Fruit fly (Drosophila melanogaster) whole organism, embryonic: Measurements from ENCODE around the gene pbl.
A peak's percentile ranks its signal among the peaks of the same experiment; 100 is the strongest.

Experiments
- B-H2 ChIP-seq: fragments of 200-800 bp; sonication (Bioruptor generic); optimal IDR thresholded peaks from 2 replicates; lab custom pipeline; 2018; ENCODE audit warnings: missing biosample characterization, mild to moderate bottlenecking, missing genetic modification characterization
- CG1024 ChIP-seq: fragments of 200-800 bp; sonication (Bioruptor generic); IDR thresholded peaks from 2 replicates; pipeline ENCODE4 v1.3.6; 2022; ENCODE audit warnings: missing biosample characterization, missing genetic modification characterization
- CG10267 ChIP-seq: fragments of 200-800 bp; sonication (Bioruptor generic); optimal IDR thresholded peaks from 2 replicates; lab custom pipeline; 2018; ENCODE audit warnings: missing biosample characterization, mild to moderate bottlenecking, missing genetic modification characterization, moderate library complexity
- CG11456 ChIP-seq: fragments of 200-800 bp; sonication (Bioruptor generic); IDR thresholded peaks from 3 replicates; pipeline ENCODE4 v1.3.6; 2022; ENCODE audit warnings: missing biosample characterization, missing genetic modification characterization
- CG13624 ChIP-seq: fragments of 200-800 bp; sonication (Bioruptor generic); optimal IDR thresholded peaks from 2 replicates; lab custom pipeline; 2016; ENCODE audit warnings: missing biosample characterization, missing genetic modification characterization
- CG14050 ChIP-seq: fragments of 200-800 bp; sonication (Bioruptor generic); IDR thresholded peaks from 3 replicates; pipeline ENCODE4 v1.3.6; 2022; ENCODE audit warnings: missing biosample characterization, missing genetic modification characterization
- CG15011 ChIP-seq: fragments of 200-800 bp; sonication (Bioruptor generic); optimal IDR thresholded peaks from 3 replicates; lab custom pipeline; 2018; ENCODE audit warnings: missing biosample characterization, mild to moderate bottlenecking, missing genetic modification characterization
- CG18619 ChIP-seq: fragments of 200-800 bp; sonication (Bioruptor generic); optimal IDR thresholded peaks from 3 replicates; lab custom pipeline; 2017; ENCODE audit warnings: missing biosample characterization, mild to moderate bottlenecking, missing genetic modification characterization
- CG2889 ChIP-seq: fragments of 200-800 bp; sonication (Bioruptor generic); IDR thresholded peaks from 3 replicates; pipeline ENCODE4 v1.3.6; 2022; ENCODE audit warnings: missing biosample characterization, missing genetic modification characterization
- CG3163 ChIP-seq: fragments of 200-800 bp; sonication (Bioruptor generic); optimal IDR thresholded peaks from 3 replicates; lab custom pipeline; 2016; ENCODE audit warnings: missing biosample characterization, missing genetic modification characterization
- CG34224 ChIP-seq: fragments of 200-800 bp; sonication (Bioruptor generic); IDR thresholded peaks from 3 replicates; pipeline ENCODE4 v1.3.6; 2022; ENCODE audit warnings: missing biosample characterization, missing genetic modification characterization; ENCODE audit not compliant: partially characterized antibody
- CG4707 ChIP-seq: fragments of 200-800 bp; sonication (Bioruptor generic); optimal IDR thresholded peaks from 2 replicates; lab custom pipeline; 2018; ENCODE audit warnings: missing biosample characterization, mild to moderate bottlenecking, missing genetic modification characterization, moderate library complexity
- CG5180 ChIP-seq: fragments of 200-800 bp; sonication (Bioruptor generic); optimal IDR thresholded peaks from 3 replicates; lab custom pipeline; 2017; ENCODE audit warnings: missing biosample characterization, missing genetic modification characterization, mild to moderate bottlenecking, moderate library complexity, missing genetic modification reagents
- CG5245 ChIP-seq: fragments of 200-800 bp; sonication (Bioruptor generic); optimal IDR thresholded peaks from 3 replicates; lab custom pipeline; 2016; ENCODE audit warnings: missing biosample characterization, missing genetic modification characterization
- CG6765 ChIP-seq: fragments of 200-800 bp; sonication (Bioruptor generic); optimal IDR thresholded peaks from 3 replicates; lab custom pipeline; 2017; ENCODE audit warnings: missing biosample characterization, mild to moderate bottlenecking, missing genetic modification characterization
- CG7556 ChIP-seq: fragments of 200-800 bp; sonication (Bioruptor generic); optimal IDR thresholded peaks from 2 replicates; lab custom pipeline; 2017; ENCODE audit warnings: missing biosample characterization, mild to moderate bottlenecking, missing genetic modification characterization
- CG7786 ChIP-seq: fragments of 200-800 bp; sonication (Bioruptor generic); optimal IDR thresholded peaks from 2 replicates; lab custom pipeline; 2016; ENCODE audit warnings: missing biosample characterization, missing genetic modification characterization
- CG7963 ChIP-seq: fragments of 200-800 bp; sonication (Bioruptor generic); IDR thresholded peaks from 3 replicates; pipeline ENCODE4 v1.3.6; 2022; ENCODE audit warnings: missing biosample characterization, missing genetic modification characterization; ENCODE audit not compliant: partially characterized antibody
- CG7987 ChIP-seq: fragments of 200-800 bp; sonication (Bioruptor generic); optimal IDR thresholded peaks from 2 replicates; lab custom pipeline; 2018; ENCODE audit warnings: missing biosample characterization, mild to moderate bottlenecking, missing genetic modification characterization, moderate library complexity
- CG8281 ChIP-seq: fragments of 200-800 bp; sonication (Bioruptor generic); optimal IDR thresholded peaks from 2 replicates; lab custom pipeline; 2018; ENCODE audit warnings: missing biosample characterization, mild to moderate bottlenecking, missing genetic modification characterization, moderate library complexity
- CG8359 ChIP-seq: fragments of 200-800 bp; sonication (Bioruptor generic); optimal IDR thresholded peaks from 2 replicates; lab custom pipeline; 2017; ENCODE audit warnings: missing biosample characterization, mild to moderate bottlenecking, missing genetic modification characterization, borderline replicate concordance
- CG8924 ChIP-seq: fragments of 200-800 bp; optimal IDR thresholded peaks from 3 replicates; lab custom pipeline; 2019; ENCODE audit warnings: missing biosample characterization, mild to moderate bottlenecking, missing genetic modification characterization, moderate library complexity
- Camta ChIP-seq: fragments of 200-800 bp; sonication (Bioruptor generic); optimal IDR thresholded peaks from 2 replicates; lab custom pipeline; 2016; ENCODE audit warnings: missing biosample characterization, missing genetic modification characterization
- MBD-R2 ChIP-seq: fragments of 200-800 bp; sonication (Bioruptor generic); IDR thresholded peaks from 2 replicates; pipeline ENCODE4 v1.3.6; 2022; ENCODE audit warnings: missing biosample characterization, missing genetic modification characterization
- NK7.1 ChIP-seq: fragments of 200-800 bp; sonication (Bioruptor generic); optimal IDR thresholded peaks from 3 replicates; lab custom pipeline; 2016; ENCODE audit warnings: missing biosample characterization, missing genetic modification characterization
- Oaz ChIP-seq: fragments of 200-800 bp; sonication (Bioruptor generic); IDR thresholded peaks from 2 replicates; pipeline ENCODE4 v1.3.6; 2022; ENCODE audit warnings: missing biosample characterization, missing genetic modification characterization
- Oli ChIP-seq: fragments of 200-800 bp; sonication (Bioruptor generic); optimal IDR thresholded peaks from 2 replicates; lab custom pipeline; 2018; ENCODE audit warnings: missing biosample characterization, mild to moderate bottlenecking, missing genetic modification characterization, moderate library complexity
- Xbp1 ChIP-seq: fragments of 200-800 bp; sonication (Bioruptor generic); optimal IDR thresholded peaks from 3 replicates; lab custom pipeline; 2016; ENCODE audit warnings: missing biosample characterization, mild to moderate bottlenecking, missing genetic modification characterization
- btn ChIP-seq: fragments of 200-800 bp; sonication (Bioruptor generic); optimal IDR thresholded peaks from 2 replicates; lab custom pipeline; 2016; ENCODE audit warnings: missing biosample characterization, missing genetic modification characterization
- corto ChIP-seq: fragments of 200-800 bp; sonication (Bioruptor generic); optimal IDR thresholded peaks from 2 replicates; lab custom pipeline; 2016; ENCODE audit warnings: missing biosample characterization, mild to moderate bottlenecking, missing genetic modification characterization, moderate library complexity
- croc ChIP-seq: fragments of 200-800 bp; sonication (Bioruptor generic); conservative IDR thresholded peaks from 3 replicates; pipeline ENCODE4 v1.3.6; 2022; ENCODE audit warnings: missing biosample characterization, missing genetic modification characterization
- dpn ChIP-seq, 2 experiments: fragments of 200-800 bp; sonication (Bioruptor generic); optimal IDR thresholded peaks; 3 replicates each; lab custom pipeline; 2016; ENCODE audit warnings: missing biosample characterization in 2 of 2, missing genetic modification characterization in 2 of 2
- eyg ChIP-seq: fragments of 200-800 bp; sonication (Bioruptor generic); optimal IDR thresholded peaks from 3 replicates; lab custom pipeline; 2016; ENCODE audit warnings: missing biosample characterization, missing genetic modification characterization
- fd96Cb ChIP-seq: fragments of 200-800 bp; sonication (Bioruptor generic); optimal IDR thresholded peaks from 2 replicates; lab custom pipeline; 2018; ENCODE audit warnings: missing biosample characterization, mild to moderate bottlenecking, missing genetic modification characterization, moderate library complexity
- hb ChIP-seq: fragments of 200-800 bp; sonication (Bioruptor generic); IDR thresholded peaks from 3 replicates; pipeline ENCODE4 v1.3.6; 2022; ENCODE audit warnings: missing biosample characterization, missing genetic modification characterization; ENCODE audit not compliant: partially characterized antibody
- jumu ChIP-seq: fragments of 200-800 bp; sonication (Bioruptor generic); optimal IDR thresholded peaks from 3 replicates; lab custom pipeline; 2016; ENCODE audit warnings: missing biosample characterization, missing genetic modification characterization
- lilli ChIP-seq: fragments of 200-800 bp; sonication (Bioruptor generic); optimal IDR thresholded peaks from 3 replicates; lab custom pipeline; 2016; ENCODE audit warnings: missing biosample characterization, missing genetic modification characterization
- maf-S ChIP-seq: fragments of 200-800 bp; sonication (Bioruptor generic); optimal IDR thresholded peaks from 2 replicates; lab custom pipeline; 2016; ENCODE audit warnings: missing biosample characterization, missing genetic modification characterization
- mam ChIP-seq: fragments of 200-800 bp; sonication (Bioruptor generic); optimal IDR thresholded peaks from 3 replicates; lab custom pipeline; 2016; ENCODE audit warnings: missing biosample characterization, missing genetic modification characterization
- nau ChIP-seq: fragments of 200-800 bp; sonication (Bioruptor generic); optimal IDR thresholded peaks from 3 replicates; lab custom pipeline; 2017; ENCODE audit warnings: missing biosample characterization, mild to moderate bottlenecking, missing genetic modification characterization, missing genetic modification reagents
- nom ChIP-seq: fragments of 200-800 bp; sonication (Bioruptor generic); optimal IDR thresholded peaks from 2 replicates; lab custom pipeline; 2017; ENCODE audit warnings: missing biosample characterization, missing genetic modification characterization, mild to moderate bottlenecking, moderate library complexity, missing genetic modification reagents
- odd ChIP-seq: fragments of 200-800 bp; sonication (Bioruptor generic); optimal IDR thresholded peaks from 2 replicates; lab custom pipeline; 2017; ENCODE audit warnings: missing biosample characterization, mild to moderate bottlenecking, missing genetic modification characterization
- otp ChIP-seq: fragments of 200-800 bp; sonication (Bioruptor generic); IDR thresholded peaks from 3 replicates; pipeline ENCODE4, ENCODE4 v1.3.6; 2022; ENCODE audit warnings: missing biosample characterization, missing genetic modification characterization
- peb ChIP-seq: fragments of 200-800 bp; sonication (Bioruptor generic); IDR thresholded peaks from 2 replicates; pipeline ENCODE4 v1.3.6; 2022; ENCODE audit warnings: missing biosample characterization, missing genetic modification characterization
- row ChIP-seq: fragments of 200-800 bp; sonication (Bioruptor generic); IDR thresholded peaks from 3 replicates; pipeline ENCODE4 v1.3.6; 2022; ENCODE audit warnings: missing biosample characterization, missing genetic modification characterization
- sens ChIP-seq: fragments of 200-800 bp; sonication (Bioruptor generic); peaks from one replicate; lab custom pipeline; 2016; ENCODE audit warnings: missing biosample characterization, missing genetic modification characterization
- stc ChIP-seq: fragments of 200-800 bp; sonication (Bioruptor generic); IDR thresholded peaks from 2 replicates; pipeline ENCODE4 v1.3.6; 2022; ENCODE audit warnings: missing biosample characterization, missing genetic modification characterization
- tgo ChIP-seq: fragments of 200-800 bp; sonication (Bioruptor generic); IDR thresholded peaks from 3 replicates; pipeline ENCODE4 v1.3.6; 2022; ENCODE audit warnings: missing biosample characterization, missing genetic modification characterization
- toy ChIP-seq: fragments of 200-800 bp; sonication (Bioruptor generic); IDR thresholded peaks from 2 replicates; pipeline ENCODE4 v1.3.6; 2022; ENCODE audit warnings: missing biosample characterization, missing genetic modification characterization
- tx ChIP-seq: fragments of 200-800 bp; sonication (Bioruptor generic); optimal IDR thresholded peaks from 2 replicates; lab custom pipeline; 2016; ENCODE audit warnings: missing biosample characterization, missing genetic modification characterization
- usp ChIP-seq: fragments of >200 bp; optimal IDR thresholded peaks from 2 replicates; lab custom pipeline; 2017; ENCODE audit warnings: missing biosample characterization, missing genetic modification characterization

Gene pbl

DNA sequence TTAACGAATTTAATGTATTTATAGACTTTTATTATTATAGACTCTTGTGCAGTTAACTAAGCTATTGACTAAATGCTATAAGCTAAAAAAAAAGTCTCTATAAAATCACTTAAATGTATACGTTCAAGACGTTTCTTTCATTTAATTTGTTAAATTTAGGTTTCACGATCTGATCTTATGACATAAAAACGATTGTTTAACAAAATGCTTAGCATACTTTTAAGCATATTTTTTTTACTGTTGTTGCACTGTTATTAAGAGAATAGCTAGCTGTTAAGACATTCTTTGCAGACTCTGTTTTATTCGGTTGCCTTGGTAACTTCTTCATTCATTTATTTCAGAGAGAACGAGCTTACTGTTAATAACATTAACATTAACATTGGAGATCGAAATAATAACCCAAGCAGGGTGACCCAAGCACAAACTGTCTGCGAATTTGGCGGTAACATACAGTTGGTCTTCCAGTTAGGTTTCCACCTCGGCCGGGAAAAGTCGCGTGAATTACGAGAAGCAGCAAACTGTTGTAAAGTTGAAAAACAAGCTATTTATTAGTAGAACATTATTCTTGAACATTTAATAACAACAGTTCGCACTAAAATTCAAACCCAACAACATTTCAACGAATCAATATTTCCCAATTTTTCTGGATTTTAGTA is 43.0 kb downstream of the pbl start, which contains the start of gene CG32365 (continued):
- no peak for TF ChIP-seq CG7963 (GFP tag; lab: Robert Waterston, UW)
- TF ChIP-seq CG7987: peak; percentile 4
- TF ChIP-seq CG1024 (GFP tag; lab: Robert Waterston, UW): no peak
- no peak for TF ChIP-seq CG11456 (GFP tag; lab: Robert Waterston, UW)
- no peak for TF ChIP-seq CG7786 (GFP tag; lab: Kevin White, UChicago)
- no peak for TF ChIP-seq CG18619 (GFP tag; lab: Kevin White, UChicago)
- no peak for TF ChIP-seq Xbp1
- no peak for TF ChIP-seq CG14050
- no peak for TF ChIP-seq CG5180
- no peak for TF ChIP-seq odd
- TF ChIP-seq usp (GFP tag; lab: Kevin White, UChicago): no peak
- no peak for TF ChIP-seq CG7556 (GFP tag; lab: Kevin White, UChicago)
- no peak for TF ChIP-seq peb (GFP tag; lab: Robert Waterston, UW)
- TF ChIP-seq CG34224 (GFP tag; lab: Robert Waterston, UW): 0 out of 3 replicates have a peak, but pooled peaks have one; percentile 45
- TF ChIP-seq Oaz (GFP tag; lab: Robert Waterston, UW): no peak
- TF ChIP-seq maf-S (GFP tag; lab: Kevin White, UChicago): no peak
- TF ChIP-seq corto (GFP tag; lab: Kevin White, UChicago): no peak
- peak; percentile 37 for TF ChIP-seq CG8359
- TF ChIP-seq CG15011 (GFP tag; lab: Kevin White, UChicago): no peak
- no peak for TF ChIP-seq CG5245 (GFP tag; lab: Kevin White, UChicago)
- TF ChIP-seq croc: no peak
- TF ChIP-seq row (GFP tag; lab: Robert Waterston, UW): peak; percentile 30; the same call in 1 of the 3 replicates
- TF ChIP-seq toy (GFP tag; lab: Robert Waterston, UW): no peak
- TF ChIP-seq CG8924 (tag; lab: Kevin White, UChicago): no peak
- TF ChIP-seq nau: peak; percentile 42
- TF ChIP-seq dpn (GFP tag; optimal IDR thresholded peaks at IDR 0.05; lab: Kevin White, UChicago): no peak
- TF ChIP-seq btn (GFP tag; lab: Kevin White, UChicago): no peak
- no peak for TF ChIP-seq lilli
- TF ChIP-seq Oli (tag; lab: Kevin White, UChicago): no peak
- no peak for TF ChIP-seq NK7.1 (GFP tag; lab: Kevin White, UChicago)
- no peak for TF ChIP-seq CG2889
- no peak for TF ChIP-seq jumu (GFP tag; lab: Kevin White, UChicago)
- peak; percentile 26 for TF ChIP-seq B-H2
- TF ChIP-seq CG4707: peak; percentile 1
- no peak; the same call in 2 of the 3 replicates for TF ChIP-seq otp (GFP tag; lab: Robert Waterston, UW)
- no peak for TF ChIP-seq CG13624 (GFP tag; lab: Kevin White, UChicago)
- no peak for TF ChIP-seq MBD-R2
- TF ChIP-seq Camta (GFP tag; lab: Kevin White, UChicago): no peak
- TF ChIP-seq hb: no peak
- TF ChIP-seq CG3163 (GFP tag; lab: Kevin White, UChicago): peak; percentile 1
- no peak for TF ChIP-seq CG8281
- no peak for TF ChIP-seq eyg (GFP tag; lab: Kevin White, UChicago)
- TF ChIP-seq nom (GFP tag; lab: Kevin White, UChicago): peak; percentile 51
- no peak for TF ChIP-seq mam (GFP tag; lab: Kevin White, UChicago)
- no peak for TF ChIP-seq CG10267 (tag; lab: Kevin White, UChicago)
- TF ChIP-seq stc: no peak; the same call in 1 of the 2 replicates
- peak; percentile 34 for TF ChIP-seq sens (GFP tag; lab: Kevin White, UChicago)
- TF ChIP-seq tx: no peak
- TF ChIP-seq fd96Cb (tag; lab: Kevin White, UChicago): no peak
- no peak for TF ChIP-seq tgo (GFP tag; lab: Robert Waterston, UW)
- no peak for TF ChIP-seq CG6765 (GFP tag; lab: Kevin White, UChicago)
